Worm (Caenorhabditis elegans): Measurements from ENCODE around the gene msp-33.

DNA sequence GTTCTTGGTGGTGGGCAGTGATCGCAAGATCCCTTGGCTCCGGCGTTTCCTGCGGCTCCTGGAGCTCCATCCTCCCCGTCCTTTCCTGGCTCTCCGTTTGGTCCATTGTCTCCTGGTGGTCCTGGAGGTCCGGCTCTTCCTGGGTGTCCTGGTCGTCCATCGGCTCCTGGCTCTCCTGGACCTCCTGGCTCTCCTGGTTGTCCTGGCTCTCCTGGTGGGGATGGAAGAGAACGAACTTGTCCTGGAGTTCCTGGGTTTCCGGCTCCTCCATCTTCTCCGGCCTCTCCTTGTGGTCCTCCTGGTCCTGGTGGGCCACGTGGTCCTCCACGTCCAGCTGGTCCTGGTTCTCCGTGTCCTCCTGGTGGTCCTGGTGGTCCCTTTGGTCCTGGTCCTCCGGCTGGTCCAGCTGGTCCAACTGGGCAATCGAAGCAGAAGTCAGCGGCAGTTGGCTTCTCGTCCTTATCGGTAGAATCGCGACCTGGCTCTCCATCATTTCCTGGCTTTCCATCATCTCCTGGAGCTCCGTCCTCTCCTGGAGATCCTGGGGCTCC, 22.6 kb downstream of the msp-33 start:
- TF ChIP-seq tbx-37 (GFP tag; conservative IDR thresholded peaks at IDR 0.05), result no peak
- TF ChIP-seq ama-1 (optimal IDR thresholded peaks at IDR 0.05), result no peak
- no peak for TF ChIP-seq ets-7 (tag; optimal IDR thresholded peaks at IDR 0.05)
- TF ChIP-seq ceh-13 (GFP tag; optimal IDR thresholded peaks at IDR 0.05), result no peak
- no peak for TF ChIP-seq scrt-1 (GFP tag; IDR thresholded peaks at IDR 0.05)
- TF ChIP-seq hnd-1 (tag; optimal IDR thresholded peaks at IDR 0.05), result no peak
- TF ChIP-seq flt-1 (GFP tag; IDR thresholded peaks at IDR 0.05), result no peak
- TF ChIP-seq pes-1 (GFP tag; IDR thresholded peaks at IDR 0.05), result no peak
- TF ChIP-seq B0310.2 (tag; optimal IDR thresholded peaks at IDR 0.05), result no peak
- no peak for TF ChIP-seq ceh-36 (tag; optimal IDR thresholded peaks at IDR 0.05)

All from whole organism, early embryonic.